Fruit fly (Drosophila melanogaster) whole organism, embryonic: Measurements from ENCODE around the gene CG1231.

Experiments
- BEAF-32 ChIP-seq: fragments of 200-800 bp; sonication (Bioruptor generic); optimal IDR thresholded peaks from 3 replicates; lab custom pipeline; 2017; ENCODE audit warnings: missing biosample characterization, missing genetic modification characterization, mild to moderate bottlenecking, moderate library complexity, missing genetic modification reagents
- Bteb2 ChIP-seq: fragments of 200-800 bp; sonication (Bioruptor generic); optimal IDR thresholded peaks from 2 replicates; lab custom pipeline; 2016; ENCODE audit warnings: missing biosample characterization, missing genetic modification characterization
- CG2116 ChIP-seq: fragments of 200-800 bp; sonication (Bioruptor generic); optimal IDR thresholded peaks from 3 replicates; lab custom pipeline; 2018; ENCODE audit warnings: missing biosample characterization, mild to moderate bottlenecking, missing genetic modification characterization
- CG2199 ChIP-seq: fragments of 200-800 bp; sonication (Bioruptor generic); IDR thresholded peaks from 3 replicates; pipeline ENCODE4 v1.3.6; 2022; ENCODE audit warnings: missing biosample characterization, missing genetic modification characterization
- CG2678 ChIP-seq: fragments of 200-800 bp; sonication (Bioruptor generic); optimal IDR thresholded peaks from 3 replicates; lab custom pipeline; 2019; ENCODE audit warnings: missing biosample characterization, mild to moderate bottlenecking, missing genetic modification characterization, moderate library complexity
- CG2889 ChIP-seq: fragments of 200-800 bp; sonication (Bioruptor generic); IDR thresholded peaks from 3 replicates; pipeline ENCODE4 v1.3.6; 2022; ENCODE audit warnings: missing biosample characterization, missing genetic modification characterization
- CG31365 ChIP-seq: fragments of 200-800 bp; sonication (Bioruptor generic); optimal IDR thresholded peaks from 2 replicates; lab custom pipeline; 2018; ENCODE audit warnings: missing biosample characterization, mild to moderate bottlenecking, missing genetic modification characterization
- CG32767 ChIP-seq: fragments of 200-800 bp; sonication (Bioruptor generic); IDR thresholded peaks from 2 replicates; pipeline ENCODE4 v1.3.6; 2022; ENCODE audit warnings: missing biosample characterization, missing genetic modification characterization
- CG4328 ChIP-seq: fragments of 200-800 bp; sonication (Bioruptor generic); optimal IDR thresholded peaks from 3 replicates; lab custom pipeline; 2017; ENCODE audit warnings: missing biosample characterization, missing genetic modification reagents, missing genetic modification characterization
- CG4424 ChIP-seq: fragments of 200-800 bp; sonication (Bioruptor generic); optimal IDR thresholded peaks from 3 replicates; lab custom pipeline; 2016; ENCODE audit warnings: missing biosample characterization, missing genetic modification characterization
- CG5245 ChIP-seq: fragments of 200-800 bp; sonication (Bioruptor generic); optimal IDR thresholded peaks from 3 replicates; lab custom pipeline; 2016; ENCODE audit warnings: missing biosample characterization, missing genetic modification characterization
- CG6765 ChIP-seq: fragments of 200-800 bp; sonication (Bioruptor generic); optimal IDR thresholded peaks from 3 replicates; lab custom pipeline; 2017; ENCODE audit warnings: missing biosample characterization, mild to moderate bottlenecking, missing genetic modification characterization
- CG7745 ChIP-seq: fragments of 200-800 bp; sonication (Bioruptor generic); optimal IDR thresholded peaks from 2 replicates; lab custom pipeline; 2018; ENCODE audit warnings: missing biosample characterization, mild to moderate bottlenecking, missing genetic modification characterization, moderate library complexity
- CG9609 ChIP-seq: fragments of 200-800 bp; sonication (Bioruptor generic); optimal IDR thresholded peaks from 3 replicates; lab custom pipeline; 2016; ENCODE audit warnings: missing biosample characterization, missing genetic modification characterization
- Chrac-16 ChIP-seq: fragments of 200-800 bp; sonication (Bioruptor generic); optimal IDR thresholded peaks from 3 replicates; lab custom pipeline; 2016; ENCODE audit warnings: missing biosample characterization, missing genetic modification characterization
- Doc3 ChIP-seq: fragments of 200-800 bp; sonication (Bioruptor generic); IDR thresholded peaks from 3 replicates; pipeline ENCODE4 v1.3.6; 2022; ENCODE audit warnings: missing biosample characterization, missing genetic modification characterization; ENCODE audit not compliant: partially characterized antibody
- E2f2 ChIP-seq: fragments of 200-800 bp; sonication (Bioruptor generic); IDR thresholded peaks from 2 replicates; pipeline ENCODE4 v1.3.6; 2022; ENCODE audit warnings: missing biosample characterization, missing genetic modification characterization
- Elba2 ChIP-seq: fragments of 200-800 bp; sonication (Bioruptor generic); optimal IDR thresholded peaks from 3 replicates; lab custom pipeline; 2016; ENCODE audit warnings: missing biosample characterization, missing genetic modification characterization
- Gug ChIP-seq: fragments of 200-800 bp; sonication (Bioruptor generic); IDR thresholded peaks from 4 replicates; pipeline ENCODE4 v1.3.6; 2022; ENCODE audit warnings: missing biosample characterization, missing genetic modification characterization
- H2.0 ChIP-seq: fragments of 200-800 bp; sonication (Bioruptor generic); IDR thresholded peaks from 2 replicates; pipeline ENCODE4 v1.3.6; 2022; ENCODE audit warnings: missing biosample characterization, missing genetic modification characterization
- HHEX ChIP-seq: fragments of 200-800 bp; sonication (Bioruptor generic); optimal IDR thresholded peaks from 3 replicates; lab custom pipeline; 2017; ENCODE audit warnings: missing biosample characterization, mild to moderate bottlenecking, missing genetic modification characterization, missing genetic modification reagents
- HLH54F ChIP-seq: fragments of 200-800 bp; sonication (Bioruptor generic); optimal IDR thresholded peaks from 3 replicates; lab custom pipeline; 2016; ENCODE audit warnings: missing biosample characterization, missing genetic modification characterization
- Hmx ChIP-seq: fragments of 200-800 bp; sonication (Bioruptor generic); optimal IDR thresholded peaks from 2 replicates; lab custom pipeline; 2016; ENCODE audit warnings: missing biosample characterization, missing genetic modification characterization
- MBD-R2 ChIP-seq: fragments of 200-800 bp; sonication (Bioruptor generic); IDR thresholded peaks from 2 replicates; pipeline ENCODE4 v1.3.6; 2022; ENCODE audit warnings: missing biosample characterization, missing genetic modification characterization
- Ravus ChIP-seq: fragments of 200-800 bp; sonication (Bioruptor generic); IDR thresholded peaks from 2 replicates; pipeline ENCODE4 v1.3.6; 2022; ENCODE audit warnings: missing biosample characterization, missing genetic modification characterization
- Six4 ChIP-seq: fragments of 200-800 bp; sonication (Bioruptor generic); optimal IDR thresholded peaks from 2 replicates; lab custom pipeline; 2016; ENCODE audit warnings: missing biosample characterization, missing genetic modification characterization
- Sry-β ChIP-seq: fragments of 200-800 bp; sonication (Bioruptor generic); optimal IDR thresholded peaks from 2 replicates; lab custom pipeline; 2018; ENCODE audit warnings: missing biosample characterization, mild to moderate bottlenecking, missing genetic modification characterization, moderate library complexity
- az2 ChIP-seq: fragments of 200-800 bp; sonication (Bioruptor generic); optimal IDR thresholded peaks from 3 replicates; lab custom pipeline; 2016; ENCODE audit warnings: missing biosample characterization, missing genetic modification characterization
- cg ChIP-seq: fragments of 200-800 bp; sonication (Bioruptor generic); optimal IDR thresholded peaks from 3 replicates; lab custom pipeline; 2019; ENCODE audit warnings: missing biosample characterization, mild to moderate bottlenecking, missing genetic modification characterization, moderate library complexity
- chm ChIP-seq: fragments of 200-800 bp; sonication (Bioruptor generic); IDR thresholded peaks from 2 replicates; pipeline ENCODE4 v1.3.6; 2022; ENCODE audit warnings: missing biosample characterization, missing genetic modification characterization
- crol ChIP-seq: fragments of 200-800 bp; sonication (Bioruptor generic); IDR thresholded peaks from 2 replicates; pipeline ENCODE4 v1.3.6; 2022; ENCODE audit warnings: missing biosample characterization, missing genetic modification characterization
- crp ChIP-seq, 2 experiments: fragments of 200-800 bp; sonication (Bioruptor generic); optimal IDR thresholded peaks; 2 replicates in 1 of 2; 3 replicates in 1 of 2; lab custom pipeline; 2017; ENCODE audit warnings: missing biosample characterization in 2 of 2, missing genetic modification characterization in 2 of 2, mild to moderate bottlenecking in 1 of 2, moderate library complexity in 1 of 2
- dan ChIP-seq: fragments of 200-800 bp; sonication (Bioruptor generic); IDR thresholded peaks from 2 replicates; pipeline ENCODE4 v1.3.6; 2022; ENCODE audit warnings: missing biosample characterization, missing genetic modification characterization
- dati ChIP-seq: fragments of 200-800 bp; sonication (Bioruptor generic); IDR thresholded peaks from 2 replicates; pipeline ENCODE4 v1.3.6; 2022; ENCODE audit warnings: missing biosample characterization, missing genetic modification characterization
- gcm2 ChIP-seq: fragments of 200-800 bp; sonication (Bioruptor generic); optimal IDR thresholded peaks from 2 replicates; lab custom pipeline; 2016; ENCODE audit warnings: missing biosample characterization, missing genetic modification characterization
- hth ChIP-seq: fragments of >200 bp; optimal IDR thresholded peaks from 2 replicates; lab custom pipeline; 2017; ENCODE audit warnings: inconsistent platforms
- pnt ChIP-seq: fragments of 200-800 bp; sonication (Bioruptor generic); optimal IDR thresholded peaks from 3 replicates; lab custom pipeline; 2016; ENCODE audit warnings: missing biosample characterization, missing genetic modification characterization
- prd ChIP-seq, 3 experiments: fragments of >200 bp in 2 of 3; fragments of 200-800 bp in 1 of 3; sonication (Bioruptor generic) in 1 of 3; optimal IDR thresholded peaks in 2 of 3; IDR thresholded peaks in 1 of 3; 2 replicates in 2 of 3; 3 replicates in 1 of 3; pipeline versions ENCODE4 v1.3.6 to Lab custom; 2017 to 2022; ENCODE audit warnings: missing biosample characterization in 1 of 3, missing genetic modification characterization in 1 of 3
- psq ChIP-seq: fragments of 200-800 bp; sonication (Bioruptor generic); optimal IDR thresholded peaks from 2 replicates; lab custom pipeline; 2017; ENCODE audit warnings: missing biosample characterization, missing genetic modification characterization
- pum ChIP-seq: fragments of 200-800 bp; sonication (Bioruptor generic); optimal IDR thresholded peaks from 2 replicates; lab custom pipeline; 2016; ENCODE audit warnings: missing biosample characterization, missing genetic modification characterization
- repo ChIP-seq: fragments of 200-800 bp; sonication (Bioruptor generic); optimal IDR thresholded peaks from 2 replicates; lab custom pipeline; 2016; ENCODE audit warnings: missing biosample characterization, missing genetic modification characterization
- salm ChIP-seq: fragments of 200-800 bp; sonication (Bioruptor generic); optimal IDR thresholded peaks from 2 replicates; lab custom pipeline; 2018; ENCODE audit warnings: missing biosample characterization, mild to moderate bottlenecking, missing genetic modification characterization
- scrt ChIP-seq: fragments of 200-800 bp; sonication (Bioruptor generic); optimal IDR thresholded peaks from 2 replicates; lab custom pipeline; 2018; ENCODE audit warnings: missing biosample characterization, mild to moderate bottlenecking, missing genetic modification characterization, moderate library complexity
- sim ChIP-seq: fragments of 200-800 bp; sonication (Bioruptor generic); IDR thresholded peaks from 2 replicates; pipeline ENCODE4 v1.3.6; 2022; ENCODE audit warnings: missing biosample characterization, missing genetic modification characterization
- sisA ChIP-seq: fragments of 200-800 bp; sonication (Bioruptor generic); IDR thresholded peaks from 2 replicates; pipeline ENCODE4 v1.3.6; 2022; ENCODE audit warnings: missing biosample characterization, missing genetic modification characterization
- slou ChIP-seq: fragments of 200-800 bp; sonication (Bioruptor generic); optimal IDR thresholded peaks from 3 replicates; lab custom pipeline; 2016; ENCODE audit warnings: missing biosample characterization, missing genetic modification characterization
- sqz ChIP-seq: fragments of 200-800 bp; sonication (Bioruptor generic); optimal IDR thresholded peaks from 3 replicates; lab custom pipeline; 2018; ENCODE audit warnings: missing biosample characterization, mild to moderate bottlenecking, missing genetic modification characterization
- unc-4 ChIP-seq: fragments of 200-800 bp; sonication (Bioruptor generic); IDR thresholded peaks from 2 replicates; pipeline ENCODE4 v1.3.6; 2022; ENCODE audit warnings: missing biosample characterization, missing genetic modification characterization; ENCODE audit not compliant: partially characterized antibody
- vnd ChIP-seq: fragments of 200-800 bp; sonication (Bioruptor generic); IDR thresholded peaks from 3 replicates; pipeline ENCODE4 v1.3.6; 2022; ENCODE audit warnings: missing biosample characterization, missing genetic modification characterization; ENCODE audit not compliant: partially characterized antibody

CG1231 gene

dm6 chr3L:377222-378071 lies 21.2 kb downstream of the CG1231 start (continued):
- TF ChIP-seq MBD-R2 (GFP tag; lab: Robert Waterston, UW) (peak; percentile 48; the same call in 1 of the 2 replicates), Hmx (GFP tag; lab: Kevin White, UChicago) (peak; percentile 14), unc-4 (GFP tag; lab: Robert Waterston, UW) (0 out of 2 replicates have a peak, but pooled peaks have one; percentile 13), CG7745 (tag; lab: Kevin White, UChicago) (no peak), Sry-β (GFP tag; lab: Kevin White, UChicago) (peak; percentile 35), prd (optimal IDR thresholded peaks at IDR 0.05; lab: Kevin White, UChicago) (no peak), prd (GFP tag; IDR thresholded peaks at IDR 0.05; lab: Robert Waterston, UW) (peak; percentile 72), H2.0 (peak; percentile 53), cg (GFP tag; lab: Kevin White, UChicago) (no peak), gcm2 (GFP tag; lab: Kevin White, UChicago) (no peak), salm (tag; lab: Kevin White, UChicago) (peak; percentile 86), Elba2 (GFP tag; lab: Kevin White, UChicago) (no peak), crol (GFP tag; lab: Robert Waterston, UW) (no peak), HLH54F (no peak), repo (no peak), CG32767 (GFP tag; lab: Robert Waterston, UW) (peak; percentile 72), sim (peak; percentile 64; the same call in 1 of the 2 replicates), sisA (peak; percentile 50; the same call in 1 of the 2 replicates), chm (GFP tag; lab: Robert Waterston, UW) (no peak), CG2199 (GFP tag; lab: Robert Waterston, UW) (no peak), CG31365 (tag; lab: Kevin White, UChicago) (peak; percentile 28), dan (GFP tag; lab: Robert Waterston, UW) (0 out of 2 replicates have a peak, but pooled peaks have one; percentile 38), CG2889 (GFP tag; lab: Robert Waterston, UW) (peak; percentile 74), pum (GFP tag; lab: Kevin White, UChicago) (no peak), CG4424 (GFP tag; lab: Kevin White, UChicago) (peak; percentile 90), az2 (peak; percentile 84), CG5245 (GFP tag; lab: Kevin White, UChicago) (peak; percentile 59), sqz (GFP tag; lab: Kevin White, UChicago) (peak; percentile 78), Doc3 (no peak), E2f2 (peak; percentile 62), psq (GFP tag; lab: Kevin White, UChicago) (peak; percentile 57), Chrac-16 (GFP tag; lab: Kevin White, UChicago) (peak; percentile 76), crp (GFP tag; optimal IDR thresholded peaks at IDR 0.05; lab: Kevin White, UChicago) (peak in 1 of 2 experiments; percentile 40), BEAF-32 (GFP tag; lab: Kevin White, UChicago) (no peak), CG6765 (GFP tag; lab: Kevin White, UChicago) (peak; percentile 94), hth (lab: Kevin White, UChicago) (no peak), CG9609 (GFP tag; lab: Kevin White, UChicago) (no peak), dati (no peak), HHEX (GFP tag; lab: Kevin White, UChicago) (peak; percentile 93), vnd (GFP tag; lab: Robert Waterston, UW) (no peak), Six4 (GFP tag; lab: Kevin White, UChicago) (peak; percentile 76), CG4328 (GFP tag; lab: Kevin White, UChicago) (peak; percentile 91), Ravus (GFP tag; lab: Robert Waterston, UW) (peak; percentile 25), Gug (GFP tag; lab: Robert Waterston, UW) (peak; percentile 43; the same call in 1 of the 4 replicates), CG2116 (GFP tag; lab: Kevin White, UChicago) (peak; percentile 66), pnt (GFP tag; lab: Kevin White, UChicago) (no peak), Bteb2 (GFP tag; lab: Kevin White, UChicago) (peak; percentile 24), CG2678 (tag; lab: Kevin White, UChicago) (peak; percentile 97), scrt (GFP tag; lab: Kevin White, UChicago) (peak; percentile 90), slou (GFP tag; lab: Kevin White, UChicago) (peak; percentile 44)
